Worm (Caenorhabditis elegans) whole organism, young adult: Measurements from ENCODE around the gene rab-3.

Source experiments
- B0019.2 ChIP-seq: fragments of 200-800 bp; sonication (Bioruptor generic); conservative IDR thresholded peaks from 2 replicates; pipeline ENCODE4 v1.3.6; 2022; ENCODE audit warnings: missing genetic modification reagents, missing genetic modification characterization, missing compliant biosample characterization
- F10E7.11 ChIP-seq: sonication (generic microtip); optimal IDR thresholded peaks from 2 replicates; lab custom pipeline; 2017; ENCODE audit warnings: mild to moderate bottlenecking, missing genetic modification characterization, moderate library complexity, missing compliant biosample characterization
- athp-1 ChIP-seq: sonication (generic microtip); optimal IDR thresholded peaks from 2 replicates; lab custom pipeline; 2017; ENCODE audit warnings: mild to moderate bottlenecking, missing genetic modification characterization, missing compliant biosample characterization
- lag-1 ChIP-seq: fragments of 200-800 bp; sonication (Bioruptor generic); IDR thresholded peaks from 2 replicates; pipeline ENCODE4 v1.3.6; 2022; ENCODE audit warnings: missing genetic modification reagents, missing genetic modification characterization, missing compliant biosample characterization
- mel-28 ChIP-seq: sonication (generic microtip); optimal IDR thresholded peaks from 2 replicates; lab custom pipeline; 2016; ENCODE audit warnings: borderline replicate concordance, mild to moderate bottlenecking, missing genetic modification characterization, missing compliant biosample characterization
- pha-4 ChIP-seq: fragments of 150-350 bp; sonication (generic microtip); optimal IDR thresholded peaks from 2 replicates; lab custom pipeline; 2014; ENCODE audit warnings: missing biosample characterization, missing genetic modification reagents, missing genetic modification characterization

- TF ChIP-seq lag-1 (GFP tag; lab: Robert Waterston, UW) (no peak), pha-4 (no peak), B0019.2 (no peak), athp-1 (tag; lab: Kevin White, UChicago) (peak; percentile 17), F10E7.11 (tag; lab: Kevin White, UChicago) (no peak), mel-28 (no peak)
Observed at ce11 chrII:5688959-5689358, 38.7 kb downstream of the rab-3 start, which contains the start of gene C25H3.11.
